Worm (Caenorhabditis elegans) whole organism, young adult: ENCODE data around the gene abhd-12.

Experiments used
- B0019.2 ChIP-seq: fragments of 200-800 bp; sonication (Bioruptor generic); conservative IDR thresholded peaks from 2 replicates; pipeline ENCODE4 v1.3.6; 2022; ENCODE audit warnings: missing genetic modification reagents, missing genetic modification characterization, missing compliant biosample characterization
- B0035.1 ChIP-seq: sonication (generic microtip); optimal IDR thresholded peaks from 2 replicates; lab custom pipeline; 2016; ENCODE audit warnings: missing genetic modification characterization, mild to moderate bottlenecking, missing compliant biosample characterization, missing genotype, missing genetic modification reagents
- D2030.7 ChIP-seq: fragments of 200-800 bp; sonication (Bioruptor generic); IDR thresholded peaks from 2 replicates; pipeline ENCODE4 v1.3.6; 2022; ENCODE audit warnings: missing genetic modification reagents, missing genetic modification characterization, missing compliant biosample characterization
- F33H1.4 ChIP-seq: fragments of 200-800 bp; sonication (Bioruptor generic); IDR thresholded peaks from 2 replicates; pipeline ENCODE4 v1.3.6; 2022; ENCODE audit warnings: missing genetic modification reagents, missing genetic modification characterization, missing compliant biosample characterization
- F52B5.7 ChIP-seq: sonication (generic microtip); optimal IDR thresholded peaks from 2 replicates; lab custom pipeline; 2016; ENCODE audit warnings: mild to moderate bottlenecking, missing genetic modification characterization, missing compliant biosample characterization
- K11D2.4 ChIP-seq: fragments of 200-800 bp; sonication (Bioruptor generic); IDR thresholded peaks from 2 replicates; pipeline ENCODE4 v1.3.6; 2022; ENCODE audit warnings: missing genetic modification reagents, missing genetic modification characterization, missing compliant biosample characterization
- T07F8.4 ChIP-seq: sonication (generic microtip); optimal IDR thresholded peaks from 2 replicates; lab custom pipeline; 2016; ENCODE audit warnings: mild to moderate bottlenecking, missing genetic modification characterization, moderate library complexity, missing compliant biosample characterization
- T26A5.8 ChIP-seq: sonication (generic microtip); optimal IDR thresholded peaks from 2 replicates; lab custom pipeline; 2016; ENCODE audit warnings: missing genetic modification characterization, missing compliant biosample characterization
- Y53G8AR.9 ChIP-seq: fragments of 200-800 bp; sonication (Bioruptor generic); conservative IDR thresholded peaks from 2 replicates; pipeline ENCODE4 v1.3.6; 2022; ENCODE audit warnings: missing genetic modification reagents, missing genetic modification characterization, missing compliant biosample characterization
- Y56A3A.18 ChIP-seq: fragments of 200-800 bp; sonication (Bioruptor generic); IDR thresholded peaks from 2 replicates; pipeline ENCODE4 v1.3.6; 2022; ENCODE audit warnings: missing genetic modification reagents, missing genetic modification characterization, missing compliant biosample characterization
- ZK185.1 ChIP-seq: sonication (generic microtip); optimal IDR thresholded peaks from 2 replicates; lab custom pipeline; 2016; ENCODE audit warnings: mild to moderate bottlenecking, missing genetic modification characterization, missing compliant biosample characterization; ENCODE audit not compliant: poor library complexity, severe bottlenecking
- attf-5 ChIP-seq: fragments of 200-800 bp; sonication (Bioruptor generic); optimal IDR thresholded peaks from 2 replicates; lab custom pipeline; 2018; ENCODE audit warnings: mild to moderate bottlenecking, missing genetic modification characterization, missing compliant biosample characterization
- attf-6 ChIP-seq: fragments of 200-800 bp; sonication (Bioruptor generic); IDR thresholded peaks from 2 replicates; pipeline ENCODE4 v1.3.6; 2022; ENCODE audit warnings: missing genetic modification reagents, missing genetic modification characterization, missing compliant biosample characterization
- cebp-1 ChIP-seq, 2 experiments: fragments of 200-800 bp in 1 of 2; sonication (Bioruptor generic) in 1 of 2; sonication (generic microtip) in 1 of 2; IDR thresholded peaks in 1 of 2; optimal IDR thresholded peaks in 1 of 2; 2 replicates each; pipeline versions ENCODE4 v1.3.6 to Lab custom; 2017 to 2022; ENCODE audit warnings: missing compliant biosample characterization in 2 of 2, missing genetic modification characterization in 2 of 2, mild to moderate bottlenecking in 1 of 2, missing genetic modification reagents in 1 of 2, moderate library complexity in 1 of 2
- cebp-2 ChIP-seq: fragments of 200-800 bp; sonication (Bioruptor generic); IDR thresholded peaks from 2 replicates; pipeline ENCODE4 v1.3.6; 2022; ENCODE audit warnings: missing genetic modification characterization, missing compliant biosample characterization
- ceh-79 ChIP-seq: sonication (generic microtip); optimal IDR thresholded peaks from 2 replicates; lab custom pipeline; 2017; ENCODE audit warnings: mild to moderate bottlenecking, missing genetic modification characterization, missing compliant biosample characterization
- ceh-91 ChIP-seq: fragments of 200-800 bp; sonication (Bioruptor generic); IDR thresholded peaks from 2 replicates; pipeline ENCODE4 v1.3.6; 2022; ENCODE audit warnings: missing genetic modification reagents, missing genetic modification characterization, missing compliant biosample characterization
- die-1 ChIP-seq: sonication (generic microtip); optimal IDR thresholded peaks from 2 replicates; lab custom pipeline; 2016; ENCODE audit warnings: missing genotype, mild to moderate bottlenecking, missing genetic modification characterization, missing compliant biosample characterization
- fkh-3 ChIP-seq: sonication (generic microtip); optimal IDR thresholded peaks from 2 replicates; lab custom pipeline; 2016; ENCODE audit warnings: mild to moderate bottlenecking, missing genetic modification characterization, missing compliant biosample characterization
- hlh-26 ChIP-seq: fragments of 200-800 bp; sonication (Bioruptor generic); conservative IDR thresholded peaks from 2 replicates; pipeline ENCODE4 v1.3.6; 2022; ENCODE audit warnings: missing genetic modification reagents, missing genetic modification characterization, missing compliant biosample characterization
- lag-1 ChIP-seq: fragments of 200-800 bp; sonication (Bioruptor generic); IDR thresholded peaks from 2 replicates; pipeline ENCODE4 v1.3.6; 2022; ENCODE audit warnings: missing genetic modification reagents, missing genetic modification characterization, missing compliant biosample characterization
- lin-26 ChIP-seq: fragments of 200-800 bp; sonication (Bioruptor generic); IDR thresholded peaks from 2 replicates; pipeline ENCODE4 v1.3.6; 2022; ENCODE audit warnings: missing genetic modification reagents, missing genetic modification characterization, missing compliant biosample characterization
- lin-40 ChIP-seq: sonication (generic microtip); optimal IDR thresholded peaks from 2 replicates; lab custom pipeline; 2016; ENCODE audit warnings: missing genetic modification characterization, mild to moderate bottlenecking, missing compliant biosample characterization, missing genotype, missing genetic modification reagents
- lir-1 ChIP-seq: fragments of 200-800 bp; sonication (Bioruptor generic); conservative IDR thresholded peaks from 2 replicates; pipeline ENCODE4 v1.3.6; 2022; ENCODE audit warnings: missing genetic modification reagents, missing genetic modification characterization, missing compliant biosample characterization
- lsl-1 ChIP-seq: fragments of 200-800 bp; sonication (Bioruptor generic); optimal IDR thresholded peaks from 2 replicates; lab custom pipeline; 2018; ENCODE audit warnings: mild to moderate bottlenecking, missing genetic modification characterization, moderate library complexity, missing compliant biosample characterization
- lsy-27 ChIP-seq: sonication (generic microtip); optimal IDR thresholded peaks from 2 replicates; lab custom pipeline; 2017; ENCODE audit warnings: missing genetic modification characterization, mild to moderate bottlenecking, missing compliant biosample characterization, antibody characterized with exemption, missing genotype, borderline replicate concordance; ENCODE audit not compliant: insufficient read depth
- madf-3 ChIP-seq: fragments of 200-800 bp; sonication (Bioruptor generic); IDR thresholded peaks from 2 replicates; pipeline ENCODE4 v1.3.6; 2022; ENCODE audit warnings: missing genetic modification reagents, missing genetic modification characterization, missing compliant biosample characterization
- madf-8 ChIP-seq: fragments of 200-800 bp; sonication (Bioruptor generic); conservative IDR thresholded peaks from 2 replicates; pipeline ENCODE4 v1.3.6; 2022; ENCODE audit warnings: missing genetic modification reagents, missing genetic modification characterization, missing compliant biosample characterization
- nfya-1 ChIP-seq: sonication (generic microtip); optimal IDR thresholded peaks from 2 replicates; lab custom pipeline; 2017; ENCODE audit warnings: antibody characterized with exemption, missing compliant biosample characterization, missing genetic modification characterization, borderline replicate concordance; ENCODE audit not compliant: insufficient read depth
- nfyb-1 ChIP-seq: fragments of 200-800 bp; sonication (Bioruptor generic); IDR thresholded peaks from 2 replicates; pipeline ENCODE4 v1.3.6; 2022; ENCODE audit warnings: missing genetic modification reagents, missing genetic modification characterization, missing compliant biosample characterization
- nhr-179 ChIP-seq: sonication (generic microtip); optimal IDR thresholded peaks from 2 replicates; lab custom pipeline; 2016; ENCODE audit warnings: mild to moderate bottlenecking, missing genetic modification characterization, missing compliant biosample characterization
- nhr-27 ChIP-seq: fragments of 200-800 bp; sonication (Bioruptor generic); optimal IDR thresholded peaks from 2 replicates; lab custom pipeline; 2018; ENCODE audit warnings: mild to moderate bottlenecking, missing genetic modification characterization, moderate library complexity, missing compliant biosample characterization
- repo-1 ChIP-seq: sonication (generic microtip); optimal IDR thresholded peaks from 2 replicates; lab custom pipeline; 2017; ENCODE audit warnings: mild to moderate bottlenecking, missing genetic modification characterization, missing compliant biosample characterization
- sea-2 ChIP-seq: fragments of 200-800 bp; sonication (Bioruptor generic); IDR thresholded peaks from 2 replicates; pipeline ENCODE4 v1.3.6; 2022; ENCODE audit warnings: missing genetic modification characterization, missing compliant biosample characterization
- snpc-4 ChIP-seq, 5 experiments: fragments of 150-350 bp in 1 of 5; sonication (generic microtip) in 4 of 5; optimal IDR thresholded peaks; 2 replicates each; lab custom pipeline; 2014 to 2018; ENCODE audit warnings: missing genetic modification characterization in 5 of 5, missing biosample characterization in 3 of 5, antibody characterized with exemption in 2 of 5, mild to moderate bottlenecking in 2 of 5, missing compliant biosample characterization in 2 of 5, missing genotype in 2 of 5, moderate library complexity in 2 of 5, missing genetic modification reagents in 1 of 5
- somi-1 ChIP-seq: fragments of 200-800 bp; sonication (Bioruptor generic); optimal IDR thresholded peaks from 2 replicates; lab custom pipeline; 2018; ENCODE audit warnings: mild to moderate bottlenecking, missing genetic modification characterization, missing compliant biosample characterization
- tbp1 ChIP-seq: fragments of 200-800 bp; sonication (Bioruptor generic); optimal IDR thresholded peaks from 2 replicates; lab custom pipeline; 2018; ENCODE audit warnings: mild to moderate bottlenecking, missing genetic modification characterization, missing compliant biosample characterization
- tlf-1 ChIP-seq: fragments of 200-800 bp; sonication (Bioruptor generic); optimal IDR thresholded peaks from 2 replicates; lab custom pipeline; 2018; ENCODE audit warnings: mild to moderate bottlenecking, missing genetic modification characterization, missing compliant biosample characterization
- unc-130 ChIP-seq: sonication (generic microtip); optimal IDR thresholded peaks from 2 replicates; lab custom pipeline; 2016; ENCODE audit warnings: missing genetic modification reagents, missing genetic modification characterization, missing compliant biosample characterization
- unc-62 ChIP-seq: fragments of 150-350 bp; optimal IDR thresholded peaks from 2 replicates; lab custom pipeline; 2014; ENCODE audit warnings: missing biosample characterization, missing genetic modification reagents, missing genetic modification characterization
- ztf-18 ChIP-seq: sonication (generic microtip); optimal IDR thresholded peaks from 2 replicates; lab custom pipeline; 2016; ENCODE audit warnings: missing genotype, mild to moderate bottlenecking, missing genetic modification characterization, missing compliant biosample characterization
- ztf-25 ChIP-seq: fragments of 200-800 bp; sonication (Bioruptor generic); IDR thresholded peaks from 2 replicates; pipeline ENCODE4 v1.3.6; 2022; ENCODE audit warnings: missing genetic modification reagents, missing genetic modification characterization, missing compliant biosample characterization
- ztf-26 ChIP-seq: sonication (generic microtip); optimal IDR thresholded peaks from 2 replicates; lab custom pipeline; 2017; ENCODE audit warnings: missing genetic modification characterization, missing compliant biosample characterization
- ztf-28 ChIP-seq: fragments of 200-800 bp; sonication (Bioruptor generic); IDR thresholded peaks from 2 replicates; pipeline ENCODE4 v1.3.6; 2022; ENCODE audit warnings: missing genetic modification reagents, missing genetic modification characterization, missing compliant biosample characterization

Gene abhd-12

DNA sequence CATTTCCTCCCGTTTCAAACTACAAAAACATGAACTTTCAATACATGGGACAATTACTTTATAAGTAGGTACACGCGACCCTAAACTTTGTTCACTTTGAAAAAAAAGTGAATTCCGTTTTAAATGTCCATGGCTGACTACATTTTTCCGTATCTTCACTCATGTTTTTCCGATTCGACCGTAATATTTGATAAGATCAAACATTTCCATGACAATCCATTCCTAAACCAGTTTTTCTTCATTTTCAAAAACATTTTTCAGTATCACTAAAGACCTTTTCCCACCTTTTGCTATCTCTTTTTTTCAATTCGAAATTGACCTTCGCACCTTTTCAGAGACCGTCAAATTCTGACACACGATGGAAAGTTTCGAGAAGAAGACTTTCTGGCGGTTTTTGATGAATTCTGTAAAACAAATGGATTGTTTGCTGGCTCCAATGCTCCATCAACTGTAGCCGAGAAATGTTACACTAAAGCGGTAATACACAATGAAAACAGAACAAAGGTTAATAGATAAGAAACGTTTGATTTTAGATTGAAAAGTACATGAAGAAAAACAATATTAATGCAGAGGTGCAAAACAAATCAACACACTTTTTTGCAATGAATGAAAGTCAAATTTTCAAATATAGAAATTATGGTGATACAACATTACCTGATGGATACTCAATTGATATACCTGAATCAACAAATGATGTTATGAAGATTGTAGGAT is 43.9 kb downstream of the abhd-12 start:
- no peak for TF ChIP-seq lsy-27 (tag; lab: Kevin White, UChicago)
- TF ChIP-seq repo-1 (tag; lab: Kevin White, UChicago), result no peak
- TF ChIP-seq ZK185.1 (tag; lab: Kevin White, UChicago), result no peak
- TF ChIP-seq ceh-79, result no peak
- no peak for TF ChIP-seq lin-40
- TF ChIP-seq unc-62 (GFP tag; lab: Kevin White, UChicago), result no peak
- TF ChIP-seq F52B5.7, result no peak
- TF ChIP-seq ztf-25 (GFP tag; lab: Robert Waterston, UW), result no peak
- no peak for TF ChIP-seq lsl-1

DNA sequence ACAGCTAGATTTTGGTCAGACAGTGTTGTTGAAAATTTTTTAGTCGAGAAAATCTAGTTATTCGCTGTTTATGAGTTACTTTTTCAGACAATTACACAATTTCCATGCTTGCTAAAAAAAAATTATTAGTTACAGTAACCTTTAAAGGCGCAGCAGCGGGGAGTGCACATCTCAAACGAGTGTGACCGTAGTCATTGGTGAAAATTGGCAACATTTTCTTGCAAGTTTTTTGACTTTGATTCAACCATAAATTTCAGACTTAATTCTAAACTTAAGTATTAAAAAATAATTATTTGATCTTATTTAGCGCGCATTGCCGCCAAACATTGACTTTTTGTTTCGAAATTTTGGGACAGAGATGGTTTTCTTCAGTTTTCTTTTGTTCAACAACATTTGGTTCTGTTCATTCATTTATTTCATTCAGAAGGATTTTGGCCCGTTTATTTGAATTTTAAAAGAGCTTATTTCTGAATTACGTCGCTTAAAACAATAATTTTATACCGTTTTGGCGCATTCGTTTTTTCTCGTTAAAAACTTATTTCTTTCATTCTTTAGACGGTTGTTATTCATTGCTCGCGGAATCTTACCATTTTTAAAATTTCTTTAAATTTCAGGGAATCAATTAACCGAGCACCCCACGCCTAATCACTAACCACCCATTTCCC is 45.3 kb downstream of the abhd-12 start, which contains the start of gene oma-2:
Gene oma-2, plus strand, starts transcription at position 615 of the 665 bp plus-strand sequence.
- TF ChIP-seq nhr-27 (no peak), nhr-179 (tag; lab: Kevin White, UChicago) (no peak), Y53G8AR.9 (0 out of 2 replicates have a peak, but pooled peaks have one; percentile 52), die-1 (no peak), unc-130 (GFP tag; lab: Kevin White, UChicago) (no peak), ceh-91 (peak; percentile 84), lin-26 (no peak), attf-6 (no peak), snpc-4 (GFP tag; optimal IDR thresholded peaks at IDR 0.05; lab: Kevin White, UChicago) (no peak), snpc-4 (tag; optimal IDR thresholded peaks at IDR 0.05; lab: Kevin White, UChicago) (peak in 1 of 4 experiments; percentile 39), tlf-1 (peak; percentile 45), ztf-26 (tag; lab: Kevin White, UChicago) (no peak), B0035.1 (tag; lab: Kevin White, UChicago) (no peak), tbp1 (GFP tag; lab: Kevin White, UChicago) (peak; percentile 28), cebp-2 (no peak), nfya-1 (no peak), attf-5 (no peak), cebp-1 (GFP tag; IDR thresholded peaks at IDR 0.05; lab: Robert Waterston, UW) (no peak), cebp-1 (tag; optimal IDR thresholded peaks at IDR 0.05; lab: Kevin White, UChicago) (no peak), lag-1 (no peak), hlh-26 (GFP tag; lab: Robert Waterston, UW) (no peak), ztf-28 (GFP tag; lab: Robert Waterston, UW) (no peak), T07F8.4 (no peak), F33H1.4 (GFP tag; lab: Robert Waterston, UW) (peak; percentile 87), madf-3 (GFP tag; lab: Robert Waterston, UW) (0 out of 2 replicates have a peak, but pooled peaks have one; percentile 16), lir-1 (GFP tag; lab: Robert Waterston, UW) (no peak), ztf-25 (GFP tag; lab: Robert Waterston, UW) (no peak), Y56A3A.18 (0 out of 2 replicates have a peak, but pooled peaks have one; percentile 14), D2030.7 (GFP tag; lab: Robert Waterston, UW) (peak; percentile 89), ztf-18 (peak; percentile 37), fkh-3 (tag; lab: Kevin White, UChicago) (no peak), K11D2.4 (no peak), T26A5.8 (no peak), sea-2 (GFP tag; lab: Robert Waterston, UW) (no peak), somi-1 (GFP tag; lab: Kevin White, UChicago) (no peak), madf-8 (GFP tag; lab: Robert Waterston, UW) (peak; percentile 95), B0019.2 (0 out of 2 replicates have a peak, but pooled peaks have one; percentile 22), nfyb-1 (GFP tag; lab: Robert Waterston, UW) (0 out of 2 replicates have a peak, but pooled peaks have one; percentile 33)
